Fruit fly (Drosophila melanogaster): ENCODE data around the gene CG12123.

CG12123 gene

DNA sequence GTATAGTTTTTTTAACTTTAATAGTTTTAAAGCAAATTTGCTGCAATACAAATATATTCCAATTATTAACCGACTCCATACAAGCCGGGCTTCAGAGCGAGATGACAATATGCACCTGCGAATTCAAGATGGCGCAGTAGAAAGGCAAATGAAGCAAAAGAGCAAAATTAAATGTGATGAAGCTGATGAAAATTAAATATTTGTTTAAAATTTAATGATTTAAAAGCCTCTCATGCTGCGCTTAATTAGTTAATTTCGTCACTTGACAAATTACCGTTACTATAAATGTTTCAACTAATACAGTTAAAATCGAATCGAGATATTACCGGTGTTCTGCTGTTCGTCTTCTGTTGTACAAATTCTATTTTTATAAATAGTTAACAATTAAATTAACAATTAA lies 46.9 kb upstream of the CG12123 start, which contains the start of gene CG33181:
Gene CG33181, plus strand, starts transcription at position 301 of the 400 bp plus-strand sequence.
- TF ChIP-seq CG8301 (tag; optimal IDR thresholded peaks at IDR 0.05) (no peak), CG13204 (GFP tag; optimal IDR thresholded peaks at IDR 0.05) (no peak), CG15710 (tag; optimal IDR thresholded peaks at IDR 0.05) (no peak), fd96Ca (GFP tag; IDR thresholded peaks at IDR 0.05) (no peak), CG34367 (tag; optimal IDR thresholded peaks at IDR 0.05) (no peak), CG17806 (tag; optimal IDR thresholded peaks at IDR 0.05) (no peak), Ets98B (GFP tag; IDR thresholded peaks at IDR 0.05) (no peak), EcR (GFP tag; optimal IDR thresholded peaks at IDR 0.05) (no peak), Pif1A (GFP tag; optimal IDR thresholded peaks at IDR 0.05) (no peak), CG12605 (GFP tag; IDR thresholded peaks at IDR 0.05) (no peak), CG9948 (tag; optimal IDR thresholded peaks at IDR 0.05) (no peak), CG14655 (GFP tag; optimal IDR thresholded peaks at IDR 0.05) (no peak), CG10348 (GFP tag; IDR thresholded peaks at IDR 0.05) (no peak), CG4496 (GFP tag; IDR thresholded peaks at IDR 0.05) (no peak), Snoo (tag; optimal IDR thresholded peaks at IDR 0.05) (no peak), CG8159 (tag; optimal IDR thresholded peaks at IDR 0.05) (no peak), D1 (tag; optimal IDR thresholded peaks at IDR 0.05) (no peak), CG32121 (GFP tag; IDR thresholded peaks at IDR 0.05) (no peak)

DNA sequence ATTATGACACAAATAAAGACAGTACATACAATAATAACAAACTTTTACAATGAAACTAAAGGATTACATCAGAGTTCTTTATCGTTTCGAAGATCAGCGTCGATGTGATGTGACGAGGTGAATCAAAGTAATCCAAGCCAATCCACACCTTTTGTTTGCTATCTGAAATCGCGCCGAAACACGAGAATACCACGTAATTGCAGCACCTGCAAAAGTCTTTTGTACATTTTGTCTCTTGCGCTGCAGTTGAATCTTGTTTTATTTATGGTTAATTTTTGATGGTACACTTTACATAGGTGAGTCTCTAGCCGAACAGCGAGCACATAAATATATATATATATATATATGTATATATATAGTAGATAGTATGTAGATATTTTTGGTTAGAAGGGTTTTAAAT lies 42.6 kb upstream of the CG12123 start:
- no peak for TF ChIP-seq fd96Ca (GFP tag; IDR thresholded peaks at IDR 0.05)
- no peak for TF ChIP-seq CG4496 (GFP tag; IDR thresholded peaks at IDR 0.05)
- TF ChIP-seq Pif1A (GFP tag; optimal IDR thresholded peaks at IDR 0.05) = no peak
- TF ChIP-seq CG8301 (tag; optimal IDR thresholded peaks at IDR 0.05) = no peak
- no peak for TF ChIP-seq CG10348 (GFP tag; IDR thresholded peaks at IDR 0.05)
- no peak for TF ChIP-seq CG34367 (tag; optimal IDR thresholded peaks at IDR 0.05)
- TF ChIP-seq gl (tag; optimal IDR thresholded peaks at IDR 0.05) = no peak
- no peak for TF ChIP-seq rn (GFP tag; IDR thresholded peaks at IDR 0.05)
- TF ChIP-seq CG14655 (GFP tag; optimal IDR thresholded peaks at IDR 0.05) = no peak
- no peak for TF ChIP-seq CG32121 (GFP tag; IDR thresholded peaks at IDR 0.05)
- TF ChIP-seq Pif1B (GFP tag; optimal IDR thresholded peaks at IDR 0.05) = no peak
- no peak for TF ChIP-seq CG15710 (tag; optimal IDR thresholded peaks at IDR 0.05)
- TF ChIP-seq CG13204 (GFP tag; optimal IDR thresholded peaks at IDR 0.05) = no peak
- TF ChIP-seq Ets98B (GFP tag; IDR thresholded peaks at IDR 0.05) = no peak
- no peak for TF ChIP-seq D1 (tag; optimal IDR thresholded peaks at IDR 0.05)

DNA sequence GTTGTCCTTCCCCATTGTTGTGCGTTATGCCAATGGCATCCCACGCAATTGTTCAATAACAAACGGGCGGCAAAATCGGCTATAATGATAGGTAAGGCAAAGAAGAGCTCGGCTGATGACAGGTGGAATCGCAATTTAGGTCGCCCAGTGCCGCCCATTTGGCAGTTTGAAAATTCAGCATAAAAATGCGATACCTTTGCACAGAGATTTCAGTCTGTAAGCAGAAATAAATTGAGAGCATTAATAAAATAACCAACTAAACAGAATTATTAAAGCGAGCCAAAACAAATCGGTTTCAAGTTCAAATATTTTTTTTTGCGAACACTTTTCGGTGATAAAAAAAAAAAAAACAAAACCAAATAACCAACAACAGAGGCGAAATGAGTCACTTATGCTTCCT lies 41.5 kb upstream of the CG12123 start, which contains the start of gene CG33223:
Gene CG33223, minus strand, starts transcription at position 215 of the 400 bp plus-strand sequence.
- no peak for TF ChIP-seq CG4496 (GFP tag; IDR thresholded peaks at IDR 0.05)
- TF ChIP-seq gl (tag; optimal IDR thresholded peaks at IDR 0.05) = no peak
- TF ChIP-seq CG8159 (tag; optimal IDR thresholded peaks at IDR 0.05) = no peak
- TF ChIP-seq CG17806 (tag; optimal IDR thresholded peaks at IDR 0.05) = no peak
- TF ChIP-seq CG9948 (tag; optimal IDR thresholded peaks at IDR 0.05) = no peak
- no peak for TF ChIP-seq D1 (tag; optimal IDR thresholded peaks at IDR 0.05)
- TF ChIP-seq CG15710 (tag; optimal IDR thresholded peaks at IDR 0.05) = no peak
- no peak for TF ChIP-seq EcR (GFP tag; optimal IDR thresholded peaks at IDR 0.05)
- TF ChIP-seq fd96Ca (GFP tag; IDR thresholded peaks at IDR 0.05) = no peak
- TF ChIP-seq CG14655 (GFP tag; optimal IDR thresholded peaks at IDR 0.05) = no peak
- TF ChIP-seq CG10348 (GFP tag; IDR thresholded peaks at IDR 0.05) = no peak
- no peak for TF ChIP-seq Ets98B (GFP tag; IDR thresholded peaks at IDR 0.05)
- TF ChIP-seq Pif1A (GFP tag; optimal IDR thresholded peaks at IDR 0.05) = no peak
- no peak for TF ChIP-seq Snoo (tag; optimal IDR thresholded peaks at IDR 0.05)
- no peak for TF ChIP-seq CG13204 (GFP tag; optimal IDR thresholded peaks at IDR 0.05)
- TF ChIP-seq CG12605 (GFP tag; IDR thresholded peaks at IDR 0.05) = no peak
- no peak for TF ChIP-seq Pif1B (GFP tag; optimal IDR thresholded peaks at IDR 0.05)
- no peak for TF ChIP-seq CG8301 (tag; optimal IDR thresholded peaks at IDR 0.05)
- no peak for TF ChIP-seq rn (GFP tag; IDR thresholded peaks at IDR 0.05)

DNA sequence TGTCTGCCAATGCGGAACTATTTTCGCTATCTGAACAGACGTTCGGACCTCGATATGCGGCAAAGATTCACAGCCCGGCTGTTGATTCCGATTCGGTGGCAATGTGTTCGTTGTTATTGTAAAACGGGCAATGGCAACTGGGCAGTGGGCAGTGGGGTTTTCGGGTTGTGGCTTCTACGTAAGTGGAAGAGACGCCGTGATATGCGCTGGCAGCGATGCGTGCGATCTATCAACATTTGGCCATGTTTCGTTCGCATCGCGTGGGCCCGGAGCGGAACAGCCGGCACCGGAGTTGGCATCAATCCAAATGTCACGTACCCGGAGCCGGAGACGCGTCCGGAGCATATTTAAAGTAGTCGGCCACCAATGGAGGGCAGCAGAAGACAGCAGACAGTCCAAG lies 39.3 kb upstream of the CG12123 start, which contains the start of gene Cp38:
Gene Cp38, plus strand, starts transcription at position 376 of the 400 bp plus-strand sequence.
- TF ChIP-seq CG8301 (tag; optimal IDR thresholded peaks at IDR 0.05) (no peak), Pif1A (GFP tag; optimal IDR thresholded peaks at IDR 0.05) (no peak), Pif1B (GFP tag; optimal IDR thresholded peaks at IDR 0.05) (no peak), fd96Ca (GFP tag; IDR thresholded peaks at IDR 0.05) (no peak), gl (tag; optimal IDR thresholded peaks at IDR 0.05) (no peak), rn (GFP tag; IDR thresholded peaks at IDR 0.05) (no peak), CG8159 (tag; optimal IDR thresholded peaks at IDR 0.05) (no peak), CG14655 (GFP tag; optimal IDR thresholded peaks at IDR 0.05) (no peak), CG17806 (tag; optimal IDR thresholded peaks at IDR 0.05) (no peak), Ets98B (GFP tag; IDR thresholded peaks at IDR 0.05) (no peak), CG9948 (tag; optimal IDR thresholded peaks at IDR 0.05) (no peak), CG10348 (GFP tag; IDR thresholded peaks at IDR 0.05) (no peak)

DNA sequence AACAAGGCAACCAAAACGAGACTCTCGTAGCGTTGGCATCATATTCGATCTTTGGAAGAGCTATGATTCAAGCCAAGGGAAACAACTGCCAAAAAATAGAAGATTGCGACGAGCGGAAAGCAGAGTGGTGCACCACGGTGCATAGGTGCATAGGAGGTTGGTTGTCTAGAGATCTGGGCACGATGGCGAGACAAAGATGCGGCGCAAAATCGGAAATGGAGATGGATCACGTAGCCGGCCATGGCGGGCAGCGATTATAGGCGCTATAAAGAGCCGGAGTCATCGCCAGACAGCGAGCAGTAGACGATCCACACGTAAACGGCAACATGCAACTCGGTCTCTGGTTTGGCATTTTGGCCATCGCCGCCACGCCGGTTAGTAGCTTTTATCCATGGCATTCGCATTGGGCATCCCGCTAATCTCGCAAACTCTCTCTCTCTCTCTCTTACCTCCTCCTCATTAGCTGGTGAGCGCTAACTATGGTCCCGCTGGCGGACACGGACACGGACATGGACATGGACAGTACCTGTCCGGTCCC lies 37.0 kb upstream of the CG12123 start, which contains the start of gene Cp36:
Gene Cp36, plus strand, starts transcription at position 289 of the 538 bp plus-strand sequence.
- TF ChIP-seq Pif1A (GFP tag; optimal IDR thresholded peaks at IDR 0.05) = no peak
- TF ChIP-seq CG17806 (tag; optimal IDR thresholded peaks at IDR 0.05) = no peak
- TF ChIP-seq Snoo (tag; optimal IDR thresholded peaks at IDR 0.05) = no peak
- no peak for TF ChIP-seq Ets98B (GFP tag; IDR thresholded peaks at IDR 0.05)
- no peak for TF ChIP-seq CG34367 (tag; optimal IDR thresholded peaks at IDR 0.05)
- TF ChIP-seq Pif1B (GFP tag; optimal IDR thresholded peaks at IDR 0.05) = no peak
- no peak for TF ChIP-seq CG13204 (GFP tag; optimal IDR thresholded peaks at IDR 0.05)

DNA sequence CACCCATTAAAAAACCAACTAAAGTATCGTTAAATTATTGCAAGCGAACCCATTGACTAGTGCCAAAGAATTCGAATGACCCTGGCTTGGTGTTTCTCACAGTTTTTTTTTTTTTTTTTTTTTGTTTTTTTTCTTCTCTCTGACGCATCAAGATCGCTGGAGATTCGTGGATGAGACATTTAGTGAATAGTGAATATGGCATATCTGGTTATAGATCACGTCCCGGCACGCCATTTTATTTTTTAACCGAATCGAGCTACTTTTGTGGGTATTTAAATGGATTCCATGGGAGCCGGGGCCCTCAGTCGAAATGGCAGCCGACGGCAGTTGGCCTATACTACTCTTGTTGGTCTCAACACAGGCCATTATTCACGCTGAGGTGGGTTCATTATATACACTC lies 34.7 kb upstream of the CG12123 start, which contains the start of gene Cp7Fc:
Gene Cp7Fc, plus strand, starts transcription at position 301 of the 400 bp plus-strand sequence.
- no peak for TF ChIP-seq fd96Ca (GFP tag; IDR thresholded peaks at IDR 0.05)
- no peak for TF ChIP-seq CG10348 (GFP tag; IDR thresholded peaks at IDR 0.05)
- TF ChIP-seq CG8159 (tag; optimal IDR thresholded peaks at IDR 0.05) = no peak
- TF ChIP-seq CG8301 (tag; optimal IDR thresholded peaks at IDR 0.05) = no peak
- TF ChIP-seq CG34367 (tag; optimal IDR thresholded peaks at IDR 0.05) = no peak
- no peak for TF ChIP-seq Snoo (tag; optimal IDR thresholded peaks at IDR 0.05)
- no peak for TF ChIP-seq Ets98B (GFP tag; IDR thresholded peaks at IDR 0.05)
